Worm (Caenorhabditis elegans): ENCODE measurements around the gene F21G4.5.
A peak's percentile ranks its signal among the peaks of the same experiment; 100 is the strongest.

Gene F21G4.5

ce11 chrX:9932226-9932773, 26.4 kb downstream of the F21G4.5 start, which contains the start of gene tsp-21 (continued):
- TF ChIP-seq dve-1 (tag; optimal IDR thresholded peaks at IDR 0.05): peak; percentile 41
- TF ChIP-seq ceh-34 (tag; optimal IDR thresholded peaks at IDR 0.05): peak; percentile 72
- peak; percentile 90 for TF ChIP-seq rnt-1 (tag; optimal IDR thresholded peaks at IDR 0.05)
- TF ChIP-seq fkh-10 (GFP tag; optimal IDR thresholded peaks at IDR 0.05): no peak
- peak; percentile 8 for TF ChIP-seq pros-1 (tag; optimal IDR thresholded peaks at IDR 0.05)
- peak; percentile 46 for TF ChIP-seq hlh-30 (tag; optimal IDR thresholded peaks at IDR 0.05; ENCODE audit: insufficient read depth)
- TF ChIP-seq unc-86 (tag; optimal IDR thresholded peaks at IDR 0.05): no peak
- TF ChIP-seq tbx-7 (tag; optimal IDR thresholded peaks at IDR 0.05): peak; percentile 2
- TF ChIP-seq pag-3 (tag; optimal IDR thresholded peaks at IDR 0.05; ENCODE audit: borderline replicate concordance): no peak
- peak; percentile 47 for TF ChIP-seq sox-4 (tag; optimal IDR thresholded peaks at IDR 0.05)
- peak; percentile 78 for TF ChIP-seq ceh-18 (tag; optimal IDR thresholded peaks at IDR 0.05)
- no peak for TF ChIP-seq nhr-11 (tag; optimal IDR thresholded peaks at IDR 0.05)
- TF ChIP-seq dmd-4 (tag; optimal IDR thresholded peaks at IDR 0.05; ENCODE audit: borderline replicate concordance): no peak
- peak; percentile 16 for TF ChIP-seq F13H6.1 (tag; optimal IDR thresholded peaks at IDR 0.05)
- TF ChIP-seq tbx-2 (tag; optimal IDR thresholded peaks at IDR 0.05): peak; percentile 87
- TF ChIP-seq pat-9 (tag; optimal IDR thresholded peaks at IDR 0.05): peak; percentile 10
- no peak for TF ChIP-seq ceh-9 (tag; optimal IDR thresholded peaks at IDR 0.05)
- no peak for TF ChIP-seq hlh-15 (tag; optimal IDR thresholded peaks at IDR 0.05)
- no peak for TF ChIP-seq npax-4 (tag; optimal IDR thresholded peaks at IDR 0.05)
- peak; percentile 55 for TF ChIP-seq syd-9 (tag; optimal IDR thresholded peaks at IDR 0.05)
- peak; percentile 79 for TF ChIP-seq nfya-1 (tag; optimal IDR thresholded peaks at IDR 0.05)
- no peak for TF ChIP-seq ttx-3 (tag; optimal IDR thresholded peaks at IDR 0.05)
- peak; percentile 14 for TF ChIP-seq ceh-14 (tag; optimal IDR thresholded peaks at IDR 0.05)

- peak; percentile 5 for TF ChIP-seq unc-55 (GFP tag; optimal IDR thresholded peaks at IDR 0.05)
- no peak for TF ChIP-seq K09A11.1 (tag; optimal IDR thresholded peaks at IDR 0.05; ENCODE audit: insufficient read depth)
- no peak for TF ChIP-seq che-1 (tag; optimal IDR thresholded peaks at IDR 0.05)
- no peak for TF ChIP-seq ceh-24 (tag; optimal IDR thresholded peaks at IDR 0.05)
Measured at ce11 chrX:9933291-9934008, 27.5 kb downstream of the F21G4.5 start.

DNA sequence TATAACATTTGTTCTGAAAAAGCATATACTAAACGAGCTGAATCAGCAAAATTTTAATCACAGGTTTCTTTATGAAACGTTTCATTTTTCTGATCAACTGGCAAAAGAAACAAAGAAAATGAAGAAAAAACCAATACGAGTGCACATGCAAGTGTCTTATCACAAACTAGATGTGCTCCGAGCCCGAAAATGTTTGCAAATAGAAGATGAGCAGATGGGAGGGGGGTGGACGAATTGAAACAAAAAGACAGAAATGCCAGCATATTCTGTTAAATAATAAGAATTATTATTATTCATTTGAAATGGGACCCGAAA, 28.0 kb downstream of the F21G4.5 start:
- TF ChIP-seq pax-1 (tag; optimal IDR thresholded peaks at IDR 0.05): no peak
- TF ChIP-seq ceh-45 (GFP tag; IDR thresholded peaks at IDR 0.05): no peak
- TF ChIP-seq pros-1 (tag; optimal IDR thresholded peaks at IDR 0.05): no peak
- no peak for TF ChIP-seq C38D4.7 (GFP tag; optimal IDR thresholded peaks at IDR 0.05)
- no peak for TF ChIP-seq ceh-6 (GFP tag; optimal IDR thresholded peaks at IDR 0.05)
- no peak for TF ChIP-seq lim-6 (tag; optimal IDR thresholded peaks at IDR 0.05)
- TF ChIP-seq F13H6.1 (tag; optimal IDR thresholded peaks at IDR 0.05): no peak
- TF ChIP-seq ceh-48 (tag; optimal IDR thresholded peaks at IDR 0.05): no peak
- no peak for TF ChIP-seq npax-4 (tag; optimal IDR thresholded peaks at IDR 0.05)
- TF ChIP-seq sox-2 (GFP tag; IDR thresholded peaks at IDR 0.05): no peak
- no peak for TF ChIP-seq fkh-6 (tag; optimal IDR thresholded peaks at IDR 0.05)
- TF ChIP-seq sox-4 (tag; optimal IDR thresholded peaks at IDR 0.05): no peak
- TF ChIP-seq dve-1 (tag; optimal IDR thresholded peaks at IDR 0.05): no peak
- no peak for TF ChIP-seq nfya-1 (tag; optimal IDR thresholded peaks at IDR 0.05)
- no peak for TF ChIP-seq T23F11.4 (GFP tag; optimal IDR thresholded peaks at IDR 0.05)
- no peak for TF ChIP-seq pha-4 (tag; optimal IDR thresholded peaks at IDR 0.05)
- TF ChIP-seq tbx-7 (tag; optimal IDR thresholded peaks at IDR 0.05): no peak
- TF ChIP-seq ceh-14 (tag; optimal IDR thresholded peaks at IDR 0.05): no peak
- no peak for TF ChIP-seq hlh-13 (GFP tag; optimal IDR thresholded peaks at IDR 0.05)

All from whole organism, late embryonic.